Worm (Caenorhabditis elegans) whole organism, L4/young adult: ENCODE results near the gene exos-4.2.

Experiments used
- dao-5 ChIP-seq: sonication (generic microtip); optimal IDR thresholded peaks from 2 replicates; lab custom pipeline; 2016; ENCODE audit warnings: missing genotype, missing genetic modification characterization, moderate library complexity, missing compliant biosample characterization
- him-1 ChIP-seq: sonication (generic microtip); optimal IDR thresholded peaks from 2 replicates; lab custom pipeline; 2016; ENCODE audit warnings: missing genotype, missing genetic modification reagents, missing genetic modification characterization, missing compliant biosample characterization

ce11 chrIII:856260-856659 is 3.7 kb upstream of the exos-4.2 start, which contains the start of gene K02F3.12:
- TF ChIP-seq dao-5 (tag; lab: Kevin White, UChicago) (no peak), him-1 (no peak)
